Fruit fly (Drosophila melanogaster) whole organism, embryonic: ENCODE data around the gene Nup107.

Experiments used
- Aef1 ChIP-seq: fragments of 200-800 bp; sonication (Bioruptor generic); IDR thresholded peaks from 3 replicates; pipeline ENCODE4 v1.3.6; 2022; ENCODE audit warnings: missing biosample characterization, missing genetic modification characterization
- Atf3 ChIP-seq: fragments of 200-800 bp; sonication (Bioruptor generic); optimal IDR thresholded peaks from 3 replicates; lab custom pipeline; 2016; ENCODE audit warnings: missing biosample characterization, missing genetic modification characterization
- Bteb2 ChIP-seq: fragments of 200-800 bp; sonication (Bioruptor generic); optimal IDR thresholded peaks from 2 replicates; lab custom pipeline; 2016; ENCODE audit warnings: missing biosample characterization, missing genetic modification characterization
- CG10366 ChIP-seq: fragments of 200-800 bp; sonication (Bioruptor generic); IDR thresholded peaks from 2 replicates; pipeline ENCODE4 v1.3.6; 2022; ENCODE audit warnings: missing biosample characterization, missing genetic modification characterization
- CG10543 ChIP-seq: fragments of 200-800 bp; sonication (Bioruptor generic); optimal IDR thresholded peaks from 3 replicates; lab custom pipeline; 2017; ENCODE audit warnings: missing biosample characterization, mild to moderate bottlenecking, missing genetic modification characterization, moderate library complexity
- CG11093 ChIP-seq: fragments of 200-800 bp; sonication (Bioruptor generic); IDR thresholded peaks from 3 replicates; pipeline ENCODE4 v1.3.6; 2022; ENCODE audit warnings: missing biosample characterization, missing genetic modification characterization
- CG13287 ChIP-seq: fragments of 200-800 bp; sonication (Bioruptor generic); IDR thresholded peaks from 2 replicates; pipeline ENCODE4 v1.3.6; 2022; ENCODE audit warnings: missing biosample characterization, missing genetic modification characterization; ENCODE audit not compliant: partially characterized antibody
- CG13296 ChIP-seq: fragments of 200-800 bp; sonication (Bioruptor generic); optimal IDR thresholded peaks from 3 replicates; lab custom pipeline; 2018; ENCODE audit warnings: missing biosample characterization, mild to moderate bottlenecking, missing genetic modification characterization
- CG14014 ChIP-seq: fragments of 200-800 bp; sonication (Bioruptor generic); IDR thresholded peaks from 2 replicates; pipeline ENCODE4 v1.3.6; 2022; ENCODE audit warnings: missing biosample characterization, missing genetic modification characterization
- CG15601 ChIP-seq: fragments of 200-800 bp; sonication (Bioruptor generic); optimal IDR thresholded peaks from 3 replicates; lab custom pipeline; 2019; ENCODE audit warnings: missing biosample characterization, mild to moderate bottlenecking, missing genetic modification characterization, moderate library complexity
- CG1602 ChIP-seq: fragments of 200-800 bp; sonication (Bioruptor generic); optimal IDR thresholded peaks from 3 replicates; lab custom pipeline; 2016; ENCODE audit warnings: missing biosample characterization, missing genetic modification characterization
- CG17385 ChIP-seq: fragments of 200-800 bp; sonication (Bioruptor generic); optimal IDR thresholded peaks from 3 replicates; lab custom pipeline; 2018; ENCODE audit warnings: missing biosample characterization, mild to moderate bottlenecking, missing genetic modification characterization
- CG17612 ChIP-seq: fragments of 200-800 bp; sonication (Bioruptor generic); IDR thresholded peaks from 2 replicates; pipeline ENCODE4 v1.3.6; 2022; ENCODE audit warnings: missing biosample characterization, missing genetic modification characterization
- CG18262 ChIP-seq: fragments of 200-800 bp; optimal IDR thresholded peaks from 3 replicates; lab custom pipeline; 2019; ENCODE audit warnings: missing biosample characterization, mild to moderate bottlenecking, missing genetic modification characterization, moderate library complexity
- CG18476 ChIP-seq: fragments of 200-800 bp; sonication (Bioruptor generic); optimal IDR thresholded peaks from 2 replicates; lab custom pipeline; 2016; ENCODE audit warnings: missing biosample characterization, mild to moderate bottlenecking, missing genetic modification characterization
- CG18764 ChIP-seq: fragments of 200-800 bp; sonication (Bioruptor generic); optimal IDR thresholded peaks from 3 replicates; lab custom pipeline; 2016; ENCODE audit warnings: missing biosample characterization, missing genetic modification characterization
- CG2129 ChIP-seq: fragments of 200-800 bp; sonication (Bioruptor generic); IDR thresholded peaks from 2 replicates; pipeline ENCODE4 v1.3.6; 2022; ENCODE audit warnings: missing biosample characterization, missing genetic modification characterization; ENCODE audit not compliant: partially characterized antibody
- CG2199 ChIP-seq: fragments of 200-800 bp; sonication (Bioruptor generic); IDR thresholded peaks from 3 replicates; pipeline ENCODE4 v1.3.6; 2022; ENCODE audit warnings: missing biosample characterization, missing genetic modification characterization
- CG32772 ChIP-seq: fragments of 200-800 bp; sonication (Bioruptor generic); IDR thresholded peaks from 2 replicates; pipeline ENCODE4 v1.3.6; 2022; ENCODE audit warnings: missing biosample characterization, missing genetic modification characterization
- CG4820 ChIP-seq: fragments of 200-800 bp; sonication (Bioruptor generic); optimal IDR thresholded peaks from 3 replicates; lab custom pipeline; 2016; ENCODE audit warnings: missing biosample characterization, missing genetic modification characterization
- CG5245 ChIP-seq: fragments of 200-800 bp; sonication (Bioruptor generic); optimal IDR thresholded peaks from 3 replicates; lab custom pipeline; 2016; ENCODE audit warnings: missing biosample characterization, missing genetic modification characterization
- CG6175 ChIP-seq: fragments of 200-800 bp; sonication (Bioruptor generic); IDR thresholded peaks from 3 replicates; pipeline ENCODE4 v1.3.6; 2022; ENCODE audit warnings: missing biosample characterization, missing genetic modification characterization
- CG6689 ChIP-seq: fragments of 200-800 bp; sonication (Bioruptor generic); IDR thresholded peaks from 2 replicates; pipeline ENCODE4 v1.3.6; 2022; ENCODE audit warnings: missing biosample characterization, missing genetic modification characterization
- CG7963 ChIP-seq: fragments of 200-800 bp; sonication (Bioruptor generic); IDR thresholded peaks from 3 replicates; pipeline ENCODE4 v1.3.6; 2022; ENCODE audit warnings: missing biosample characterization, missing genetic modification characterization; ENCODE audit not compliant: partially characterized antibody
- CG8089 ChIP-seq: fragments of 200-800 bp; sonication (Bioruptor generic); optimal IDR thresholded peaks from 3 replicates; lab custom pipeline; 2016; ENCODE audit warnings: missing biosample characterization, missing genetic modification characterization
- CG8478 ChIP-seq: fragments of >200 bp; optimal IDR thresholded peaks from 2 replicates; lab custom pipeline; 2018
- CG8924 ChIP-seq: fragments of 200-800 bp; optimal IDR thresholded peaks from 3 replicates; lab custom pipeline; 2019; ENCODE audit warnings: missing biosample characterization, mild to moderate bottlenecking, missing genetic modification characterization, moderate library complexity
- CG9817 ChIP-seq: fragments of 200-800 bp; sonication (Bioruptor generic); optimal IDR thresholded peaks from 2 replicates; lab custom pipeline; 2018; ENCODE audit warnings: missing biosample characterization, mild to moderate bottlenecking, missing genetic modification characterization, moderate library complexity
- CkIIα-i1 ChIP-seq: fragments of 200-800 bp; sonication (Bioruptor generic); IDR thresholded peaks from 2 replicates; pipeline ENCODE4 v1.3.6; 2022; ENCODE audit warnings: missing biosample characterization, missing genetic modification characterization
- CoRest ChIP-seq: fragments of 200-800 bp; sonication (Bioruptor generic); optimal IDR thresholded peaks from 3 replicates; lab custom pipeline; 2018; ENCODE audit warnings: missing biosample characterization, mild to moderate bottlenecking, missing genetic modification characterization, moderate library complexity
- HLHmδ ChIP-seq: fragments of 200-800 bp; sonication (Bioruptor generic); optimal IDR thresholded peaks from 2 replicates; lab custom pipeline; 2018; ENCODE audit warnings: missing biosample characterization, mild to moderate bottlenecking, missing genetic modification characterization, moderate library complexity
- HmgZ ChIP-seq: fragments of 200-800 bp; sonication (Bioruptor generic); optimal IDR thresholded peaks from 2 replicates; lab custom pipeline; 2018; ENCODE audit warnings: missing biosample characterization, mild to moderate bottlenecking, missing genetic modification characterization
- Hr39 ChIP-seq: fragments of >200 bp; optimal IDR thresholded peaks from 2 replicates; lab custom pipeline; 2017
- Hsf ChIP-seq: fragments of 200-800 bp; sonication (Bioruptor generic); optimal IDR thresholded peaks from 3 replicates; lab custom pipeline; 2016; ENCODE audit warnings: missing biosample characterization, missing genetic modification characterization
- Nf-YA ChIP-seq: fragments of 200-800 bp; sonication (Bioruptor generic); IDR thresholded peaks from 2 replicates; pipeline ENCODE4 v1.3.6; 2022; ENCODE audit warnings: missing biosample characterization, missing genetic modification characterization
- PHDP ChIP-seq: fragments of 200-800 bp; sonication (Bioruptor generic); optimal IDR thresholded peaks from 3 replicates; lab custom pipeline; 2018; ENCODE audit warnings: missing biosample characterization, mild to moderate bottlenecking, missing genetic modification characterization, moderate library complexity
- cas ChIP-seq: fragments of 200-800 bp; sonication (Bioruptor generic); IDR thresholded peaks from 2 replicates; pipeline ENCODE4 v1.3.6; 2022; ENCODE audit warnings: missing biosample characterization, missing genetic modification characterization
- crc ChIP-seq: fragments of 200-800 bp; sonication (Bioruptor generic); optimal IDR thresholded peaks from 2 replicates; lab custom pipeline; 2016; ENCODE audit warnings: missing biosample characterization, missing genetic modification characterization
- dm ChIP-seq: fragments of 200-800 bp; sonication (Bioruptor generic); optimal IDR thresholded peaks from 3 replicates; lab custom pipeline; 2016; ENCODE audit warnings: missing biosample characterization, missing genetic modification characterization
- dmrt99B ChIP-seq: fragments of 200-800 bp; sonication (Bioruptor generic); optimal IDR thresholded peaks from 2 replicates; lab custom pipeline; 2018; ENCODE audit warnings: missing biosample characterization, mild to moderate bottlenecking, missing genetic modification characterization, moderate library complexity
- ftz-f1 ChIP-seq: fragments of 200-800 bp; sonication (Bioruptor generic); optimal IDR thresholded peaks from 2 replicates; lab custom pipeline; 2016; ENCODE audit warnings: missing biosample characterization, missing genetic modification characterization
- grn ChIP-seq: fragments of 200-800 bp; sonication (Bioruptor generic); optimal IDR thresholded peaks from 3 replicates; lab custom pipeline; 2017; ENCODE audit warnings: missing biosample characterization, missing genetic modification characterization
- ind ChIP-seq: fragments of 200-800 bp; sonication (Bioruptor generic); optimal IDR thresholded peaks from 3 replicates; lab custom pipeline; 2016; ENCODE audit warnings: missing biosample characterization, missing genetic modification characterization
- inv ChIP-seq: fragments of 200-800 bp; sonication (Bioruptor generic); IDR thresholded peaks from 2 replicates; pipeline ENCODE4 v1.3.6; 2022; ENCODE audit warnings: missing biosample characterization, missing genetic modification characterization; ENCODE audit not compliant: partially characterized antibody
- lbe ChIP-seq: fragments of 200-800 bp; sonication (Bioruptor generic); optimal IDR thresholded peaks from 2 replicates; lab custom pipeline; 2016; ENCODE audit warnings: missing biosample characterization, mild to moderate bottlenecking, missing genetic modification characterization
- mirr ChIP-seq: fragments of 200-800 bp; sonication (Bioruptor generic); optimal IDR thresholded peaks from 3 replicates; lab custom pipeline; 2018; ENCODE audit warnings: missing biosample characterization, mild to moderate bottlenecking, missing genetic modification characterization
- prd ChIP-seq, 3 experiments: fragments of >200 bp in 2 of 3; fragments of 200-800 bp in 1 of 3; sonication (Bioruptor generic) in 1 of 3; optimal IDR thresholded peaks in 2 of 3; IDR thresholded peaks in 1 of 3; 2 replicates in 2 of 3; 3 replicates in 1 of 3; pipeline versions ENCODE4 v1.3.6 to Lab custom; 2017 to 2022; ENCODE audit warnings: missing biosample characterization in 1 of 3, missing genetic modification characterization in 1 of 3
- so ChIP-seq: fragments of 200-800 bp; sonication (Bioruptor generic); IDR thresholded peaks from 3 replicates; pipeline ENCODE4 v1.3.6; 2022; ENCODE audit warnings: missing biosample characterization, missing genetic modification characterization
- ssp ChIP-seq: fragments of 200-800 bp; sonication (Bioruptor generic); IDR thresholded peaks from 2 replicates; pipeline ENCODE4 v1.3.6; 2022; ENCODE audit warnings: missing biosample characterization, missing genetic modification characterization
- vnd ChIP-seq: fragments of 200-800 bp; sonication (Bioruptor generic); IDR thresholded peaks from 3 replicates; pipeline ENCODE4 v1.3.6; 2022; ENCODE audit warnings: missing biosample characterization, missing genetic modification characterization; ENCODE audit not compliant: partially characterized antibody

The Nup107 gene

DNA sequence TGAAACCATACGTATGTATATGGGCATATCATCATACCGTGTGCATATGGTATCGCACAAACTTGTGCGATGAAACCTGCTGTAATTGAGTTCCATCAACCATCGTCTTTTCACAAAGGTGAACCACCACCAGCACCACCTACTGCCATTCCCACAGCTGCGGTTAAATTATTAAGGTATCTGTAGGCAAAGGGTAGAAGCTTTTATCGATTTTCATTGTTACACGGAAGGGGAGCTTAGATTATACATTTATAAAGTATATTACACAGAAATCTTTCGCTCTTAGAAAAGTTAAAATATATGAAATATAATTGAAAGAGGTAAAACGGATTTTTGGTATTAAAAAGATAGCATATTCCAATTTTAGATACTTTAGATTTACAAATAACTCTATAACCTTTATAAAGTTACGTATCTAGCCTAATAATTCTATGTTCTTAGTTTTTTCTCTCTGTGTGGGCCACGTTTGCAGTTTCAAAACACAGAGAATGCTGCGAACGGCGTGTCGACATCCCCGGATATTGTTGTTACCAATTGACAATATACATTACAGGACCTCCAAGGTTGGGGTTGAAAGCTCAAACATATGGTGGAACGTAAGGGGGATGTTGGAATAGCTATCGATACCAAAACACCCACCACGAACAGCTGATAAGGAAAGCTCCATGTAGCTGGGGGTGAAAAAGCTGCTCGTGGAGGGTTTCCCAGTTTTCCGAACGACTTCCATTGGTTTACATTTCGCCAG, 24.7 kb upstream of the Nup107 start, which contains the start of gene CG6495 (continued):
- peak; percentile 32 for TF ChIP-seq CG9817 (tag; lab: Kevin White, UChicago)
- TF ChIP-seq ind (GFP tag; lab: Kevin White, UChicago) = peak; percentile 30
- no peak for TF ChIP-seq CG8089 (GFP tag; lab: Kevin White, UChicago)
- peak; percentile 37; the same call in 1 of the 2 replicates for TF ChIP-seq ssp
- TF ChIP-seq dmrt99B (tag; lab: Kevin White, UChicago) = peak; percentile 82
- peak; percentile 0 for TF ChIP-seq CG4820 (GFP tag; lab: Kevin White, UChicago)
- TF ChIP-seq CG10543 = no peak
- peak; percentile 65 for TF ChIP-seq CoRest (tag; lab: Kevin White, UChicago)
- TF ChIP-seq Nf-YA (GFP tag; lab: Robert Waterston, UW) = no peak
- TF ChIP-seq CG17612 = no peak
- peak; percentile 17 for TF ChIP-seq CG5245 (GFP tag; lab: Kevin White, UChicago)
- TF ChIP-seq dm (GFP tag; lab: Kevin White, UChicago) = no peak
- TF ChIP-seq CG18476 (GFP tag; lab: Kevin White, UChicago) = no peak
- peak; percentile 49 for TF ChIP-seq CG15601 (tag; lab: Kevin White, UChicago)
- TF ChIP-seq Aef1 (GFP tag; lab: Robert Waterston, UW) = no peak
- peak; percentile 17 for TF ChIP-seq Bteb2
- TF ChIP-seq cas (GFP tag; lab: Robert Waterston, UW) = no peak
- no peak for TF ChIP-seq CG8478 (lab: Kevin White, UChicago)
- TF ChIP-seq CG14014 (GFP tag; lab: Robert Waterston, UW) = peak; percentile 66
- no peak for TF ChIP-seq so (GFP tag; lab: Robert Waterston, UW)
- no peak for TF ChIP-seq CG6689
- TF ChIP-seq mirr (GFP tag; lab: Kevin White, UChicago) = no peak
- TF ChIP-seq inv (GFP tag; lab: Robert Waterston, UW) = no peak
- peak; percentile 76 for TF ChIP-seq PHDP (tag; lab: Kevin White, UChicago)
- TF ChIP-seq CG7963 (GFP tag; lab: Robert Waterston, UW) = no peak
- TF ChIP-seq Atf3 = no peak
- no peak for TF ChIP-seq CG13287 (GFP tag; lab: Robert Waterston, UW)
- TF ChIP-seq HmgZ = peak; percentile 3
- TF ChIP-seq CG6175 (GFP tag; lab: Robert Waterston, UW) = no peak
- no peak for TF ChIP-seq lbe (GFP tag; lab: Kevin White, UChicago)
- peak; percentile 61 for TF ChIP-seq CG18262
- no peak for TF ChIP-seq grn (GFP tag; lab: Kevin White, UChicago)
- no peak for TF ChIP-seq CG2129 (GFP tag; lab: Robert Waterston, UW)
- no peak for TF ChIP-seq CkIIα-i1 (GFP tag; lab: Robert Waterston, UW)
- no peak for TF ChIP-seq crc
- TF ChIP-seq CG13296 (GFP tag; lab: Kevin White, UChicago) = peak; percentile 61
- no peak for TF ChIP-seq Hr39 (lab: Kevin White, UChicago)
- no peak for TF ChIP-seq CG11093 (GFP tag; lab: Robert Waterston, UW)
- TF ChIP-seq CG1602 = no peak
- no peak for TF ChIP-seq ftz-f1
- TF ChIP-seq CG10366 (GFP tag; lab: Robert Waterston, UW) = no peak
- TF ChIP-seq Hsf (GFP tag; lab: Kevin White, UChicago) = peak; percentile 15
- TF ChIP-seq CG2199 (GFP tag; lab: Robert Waterston, UW) = no peak
- no peak for TF ChIP-seq CG17385
- no peak for TF ChIP-seq vnd (GFP tag; lab: Robert Waterston, UW)
- TF ChIP-seq CG32772 (GFP tag; lab: Robert Waterston, UW) = no peak
- TF ChIP-seq CG18764 (GFP tag; lab: Kevin White, UChicago) = no peak
- no peak for TF ChIP-seq HLHmδ (GFP tag; lab: Kevin White, UChicago)
- peak; percentile 75 for TF ChIP-seq CG8924 (tag; lab: Kevin White, UChicago)
- TF ChIP-seq prd (optimal IDR thresholded peaks at IDR 0.05; lab: Kevin White, UChicago) = no peak
- 0 out of 3 replicates have a peak, but pooled peaks have one; percentile 24 for TF ChIP-seq prd (GFP tag; IDR thresholded peaks at IDR 0.05; lab: Robert Waterston, UW)
